Fruit fly (Drosophila melanogaster) whole organism, embryonic: ENCODE results near the gene Or67b.
A peak's percentile ranks its signal among the peaks of the same experiment; 100 is the strongest.

Experiments used
- Atf-2 ChIP-seq: fragments of 200-800 bp; sonication (Bioruptor generic); optimal IDR thresholded peaks from 2 replicates; lab custom pipeline; 2016; ENCODE audit warnings: missing biosample characterization, missing genetic modification characterization
- CG10267 ChIP-seq: fragments of 200-800 bp; sonication (Bioruptor generic); optimal IDR thresholded peaks from 2 replicates; lab custom pipeline; 2018; ENCODE audit warnings: missing biosample characterization, mild to moderate bottlenecking, missing genetic modification characterization, moderate library complexity
- CG10654 ChIP-seq: fragments of 200-800 bp; sonication (Bioruptor generic); optimal IDR thresholded peaks from 2 replicates; lab custom pipeline; 2016; ENCODE audit warnings: missing biosample characterization, missing genetic modification characterization
- CG10959 ChIP-seq: fragments of 200-800 bp; sonication (Bioruptor generic); IDR thresholded peaks from 2 replicates; pipeline ENCODE4 v1.3.6; 2022; ENCODE audit warnings: missing biosample characterization, missing genetic modification characterization
- CG11560 ChIP-seq: fragments of 200-800 bp; sonication (Bioruptor generic); IDR thresholded peaks from 3 replicates; pipeline ENCODE4 v1.3.6; 2022; ENCODE audit warnings: missing biosample characterization, missing genetic modification characterization
- CG11696 ChIP-seq: fragments of 200-800 bp; sonication (Bioruptor generic); IDR thresholded peaks from 2 replicates; pipeline ENCODE4 v1.3.6; 2022; ENCODE audit warnings: missing biosample characterization, missing genetic modification characterization
- CG12219 ChIP-seq: fragments of 200-800 bp; sonication (Bioruptor generic); optimal IDR thresholded peaks from 3 replicates; lab custom pipeline; 2018; ENCODE audit warnings: missing biosample characterization, mild to moderate bottlenecking, missing genetic modification characterization
- CG14710 ChIP-seq: fragments of 200-800 bp; sonication (Bioruptor generic); optimal IDR thresholded peaks from 3 replicates; lab custom pipeline; 2019; ENCODE audit warnings: missing biosample characterization, mild to moderate bottlenecking, missing genetic modification characterization, moderate library complexity
- CG16815 ChIP-seq: fragments of 200-800 bp; sonication (Bioruptor generic); optimal IDR thresholded peaks from 3 replicates; lab custom pipeline; 2017; ENCODE audit warnings: missing biosample characterization, mild to moderate bottlenecking, missing genetic modification characterization
- CG17186 ChIP-seq: fragments of 200-800 bp; sonication (Bioruptor generic); optimal IDR thresholded peaks from 3 replicates; lab custom pipeline; 2017; ENCODE audit warnings: missing biosample characterization, missing genetic modification reagents, missing genetic modification characterization
- CG17829 ChIP-seq: fragments of 200-800 bp; optimal IDR thresholded peaks from 2 replicates; lab custom pipeline; 2019; ENCODE audit warnings: missing biosample characterization, mild to moderate bottlenecking, missing genetic modification characterization, moderate library complexity
- CG2129 ChIP-seq: fragments of 200-800 bp; sonication (Bioruptor generic); IDR thresholded peaks from 2 replicates; pipeline ENCODE4 v1.3.6; 2022; ENCODE audit warnings: missing biosample characterization, missing genetic modification characterization; ENCODE audit not compliant: partially characterized antibody
- CG30403 ChIP-seq: fragments of 200-800 bp; sonication (Bioruptor generic); optimal IDR thresholded peaks from 3 replicates; lab custom pipeline; 2016; ENCODE audit warnings: missing biosample characterization, missing genetic modification characterization
- CG31441 ChIP-seq: fragments of 200-800 bp; sonication (Bioruptor generic); IDR thresholded peaks from 2 replicates; pipeline ENCODE4 v1.3.6; 2022; ENCODE audit warnings: missing biosample characterization, missing genetic modification characterization
- CG6765 ChIP-seq: fragments of 200-800 bp; sonication (Bioruptor generic); optimal IDR thresholded peaks from 3 replicates; lab custom pipeline; 2017; ENCODE audit warnings: missing biosample characterization, mild to moderate bottlenecking, missing genetic modification characterization
- CG6791 ChIP-seq: fragments of 200-800 bp; sonication (Bioruptor generic); IDR thresholded peaks from 3 replicates; pipeline ENCODE4 v1.3.6; 2022; ENCODE audit warnings: missing biosample characterization, missing genetic modification characterization; ENCODE audit not compliant: partially characterized antibody
- CG6854 ChIP-seq: fragments of 200-800 bp; sonication (Bioruptor generic); optimal IDR thresholded peaks from 3 replicates; lab custom pipeline; 2017; ENCODE audit warnings: missing biosample characterization, mild to moderate bottlenecking, missing genetic modification characterization
- CG8290 ChIP-seq, 3 experiments: fragments of 200-800 bp; sonication (Bioruptor generic); optimal IDR thresholded peaks; 2 replicates each; lab custom pipeline; 2016 to 2019; ENCODE audit warnings: missing biosample characterization in 3 of 3, missing genetic modification characterization in 3 of 3, mild to moderate bottlenecking in 2 of 3, moderate library complexity in 1 of 3
- CG9727 ChIP-seq: fragments of 200-800 bp; sonication (Bioruptor generic); optimal IDR thresholded peaks from 3 replicates; lab custom pipeline; 2017; ENCODE audit warnings: missing biosample characterization, mild to moderate bottlenecking, missing genetic modification characterization
- CG9876 ChIP-seq: fragments of 200-800 bp; sonication (Bioruptor generic); optimal IDR thresholded peaks from 2 replicates; lab custom pipeline; 2016; ENCODE audit warnings: missing biosample characterization, missing genetic modification characterization
- Dll ChIP-seq: fragments of 200-800 bp; sonication (Bioruptor generic); IDR thresholded peaks from 4 replicates; pipeline ENCODE4 v1.3.6; 2022; ENCODE audit warnings: missing biosample characterization, missing genetic modification characterization; ENCODE audit not compliant: partially characterized antibody
- Doc3 ChIP-seq: fragments of 200-800 bp; sonication (Bioruptor generic); IDR thresholded peaks from 3 replicates; pipeline ENCODE4 v1.3.6; 2022; ENCODE audit warnings: missing biosample characterization, missing genetic modification characterization; ENCODE audit not compliant: partially characterized antibody
- HLH3B ChIP-seq: fragments of 200-800 bp; sonication (Bioruptor generic); IDR thresholded peaks from 2 replicates; pipeline ENCODE4 v1.3.6; 2022; ENCODE audit warnings: missing biosample characterization, missing genetic modification characterization
- Jarid2 ChIP-seq: fragments of 200-800 bp; sonication (Bioruptor generic); optimal IDR thresholded peaks from 3 replicates; lab custom pipeline; 2017; ENCODE audit warnings: mild to moderate bottlenecking, missing biosample characterization, missing genetic modification reagents, missing genetic modification characterization
- Lpt ChIP-seq: fragments of >200 bp; optimal IDR thresholded peaks from 2 replicates; lab custom pipeline; 2018; ENCODE audit warnings: missing biosample characterization, missing genetic modification characterization
- Med ChIP-seq: fragments of 200-800 bp; sonication (Bioruptor generic); peaks from one replicate; lab custom pipeline; 2016; ENCODE audit warnings: missing biosample characterization, missing genetic modification characterization, mild to moderate bottlenecking, inconsistent platforms, moderate library complexity
- Myb ChIP-seq: fragments of 200-800 bp; sonication (Bioruptor generic); optimal IDR thresholded peaks from 2 replicates; lab custom pipeline; 2016; ENCODE audit warnings: missing biosample characterization, missing genetic modification characterization
- Six4 ChIP-seq: fragments of 200-800 bp; sonication (Bioruptor generic); optimal IDR thresholded peaks from 2 replicates; lab custom pipeline; 2016; ENCODE audit warnings: missing biosample characterization, missing genetic modification characterization
- Taf1 ChIP-seq: fragments of 200-800 bp; sonication (Bioruptor generic); IDR thresholded peaks from 2 replicates; pipeline ENCODE4 v1.3.6; 2022; ENCODE audit warnings: missing biosample characterization, missing genetic modification characterization
- Xbp1 ChIP-seq: fragments of 200-800 bp; sonication (Bioruptor generic); optimal IDR thresholded peaks from 3 replicates; lab custom pipeline; 2016; ENCODE audit warnings: missing biosample characterization, mild to moderate bottlenecking, missing genetic modification characterization
- chif ChIP-seq, 2 experiments: fragments of 200-800 bp; sonication (Bioruptor generic); optimal IDR thresholded peaks; 3 replicates each; lab custom pipeline; 2016; ENCODE audit warnings: missing biosample characterization in 2 of 2, missing genetic modification characterization in 2 of 2
- dmrt99B ChIP-seq: fragments of 200-800 bp; sonication (Bioruptor generic); optimal IDR thresholded peaks from 2 replicates; lab custom pipeline; 2018; ENCODE audit warnings: missing biosample characterization, mild to moderate bottlenecking, missing genetic modification characterization, moderate library complexity
- ind ChIP-seq: fragments of 200-800 bp; sonication (Bioruptor generic); optimal IDR thresholded peaks from 3 replicates; lab custom pipeline; 2016; ENCODE audit warnings: missing biosample characterization, missing genetic modification characterization
- lab ChIP-seq: fragments of 200-800 bp; sonication (Bioruptor generic); optimal IDR thresholded peaks from 3 replicates; lab custom pipeline; 2017; ENCODE audit warnings: missing biosample characterization, missing genetic modification characterization, mild to moderate bottlenecking, moderate library complexity, missing genetic modification reagents
- luna ChIP-seq: fragments of 200-800 bp; sonication (Bioruptor generic); optimal IDR thresholded peaks from 2 replicates; lab custom pipeline; 2016; ENCODE audit warnings: missing biosample characterization, missing genetic modification characterization
- maf-S ChIP-seq: fragments of 200-800 bp; sonication (Bioruptor generic); optimal IDR thresholded peaks from 2 replicates; lab custom pipeline; 2016; ENCODE audit warnings: missing biosample characterization, missing genetic modification characterization
- mam ChIP-seq: fragments of 200-800 bp; sonication (Bioruptor generic); optimal IDR thresholded peaks from 3 replicates; lab custom pipeline; 2016; ENCODE audit warnings: missing biosample characterization, missing genetic modification characterization
- odd ChIP-seq: fragments of 200-800 bp; sonication (Bioruptor generic); optimal IDR thresholded peaks from 2 replicates; lab custom pipeline; 2017; ENCODE audit warnings: missing biosample characterization, mild to moderate bottlenecking, missing genetic modification characterization
- schlank ChIP-seq: fragments of 200-800 bp; sonication (Bioruptor generic); optimal IDR thresholded peaks from 2 replicates; lab custom pipeline; 2018; ENCODE audit warnings: missing biosample characterization, mild to moderate bottlenecking, missing genetic modification characterization
- sens ChIP-seq: fragments of 200-800 bp; sonication (Bioruptor generic); peaks from one replicate; lab custom pipeline; 2016; ENCODE audit warnings: missing biosample characterization, missing genetic modification characterization
- sima ChIP-seq: fragments of 200-800 bp; sonication (Bioruptor generic); optimal IDR thresholded peaks from 2 replicates; lab custom pipeline; 2016; ENCODE audit warnings: missing biosample characterization, missing genetic modification characterization
- slou ChIP-seq: fragments of 200-800 bp; sonication (Bioruptor generic); optimal IDR thresholded peaks from 3 replicates; lab custom pipeline; 2016; ENCODE audit warnings: missing biosample characterization, missing genetic modification characterization
- stc ChIP-seq: fragments of 200-800 bp; sonication (Bioruptor generic); IDR thresholded peaks from 2 replicates; pipeline ENCODE4 v1.3.6; 2022; ENCODE audit warnings: missing biosample characterization, missing genetic modification characterization
- stwl ChIP-seq: fragments of 200-800 bp; sonication (Bioruptor generic); optimal IDR thresholded peaks from 3 replicates; lab custom pipeline; 2018; ENCODE audit warnings: missing biosample characterization, mild to moderate bottlenecking, missing genetic modification characterization, moderate library complexity
- trh ChIP-seq: fragments of 200-800 bp; sonication (Bioruptor generic); optimal IDR thresholded peaks from 2 replicates; lab custom pipeline; 2016; ENCODE audit warnings: missing biosample characterization, missing genetic modification characterization
- z ChIP-seq: fragments of 200-800 bp; sonication (Bioruptor generic); IDR thresholded peaks from 3 replicates; pipeline ENCODE4 v1.3.6; 2022; ENCODE audit warnings: missing biosample characterization, missing genetic modification characterization

Or67b gene

dm6 chr3L:9614589-9615442 lies 14.2 kb downstream of the Or67b start, which contains the start of gene LanB2 (continued):
- peak; percentile 11 for TF ChIP-seq CG14710 (tag; lab: Kevin White, UChicago)

dm6 chr3L:9613960-9614588 lies 14.9 kb downstream of the Or67b start:
- TF ChIP-seq Doc3 = no peak
- peak; percentile 98 for TF ChIP-seq CG10267
- TF ChIP-seq CG31441 (GFP tag; lab: Robert Waterston, UW) = 0 out of 2 replicates have a peak, but pooled peaks have one; percentile 35
- TF ChIP-seq CG17829 (tag; lab: Kevin White, UChicago) = no peak
- no peak for TF ChIP-seq odd (GFP tag; lab: Kevin White, UChicago)
- no peak for TF ChIP-seq Dll
- TF ChIP-seq CG17186 (GFP tag; lab: Kevin White, UChicago) = no peak
- TF ChIP-seq CG6765 = no peak
- TF ChIP-seq CG11560 = no peak; the same call in 2 of the 3 replicates
- peak; percentile 14 for TF ChIP-seq Jarid2 (GFP tag; lab: Kevin White, UChicago)
- peak; percentile 31; the same call in 1 of the 2 replicates for TF ChIP-seq HLH3B
- TF ChIP-seq dmrt99B (tag; lab: Kevin White, UChicago) = peak; percentile 3
- TF ChIP-seq Xbp1 = peak; percentile 16
- peak; percentile 20 for TF ChIP-seq slou (GFP tag; lab: Kevin White, UChicago)
- TF ChIP-seq mam = peak; percentile 49
- TF ChIP-seq stc (GFP tag; lab: Robert Waterston, UW) = no peak
- no peak for TF ChIP-seq chif (GFP tag; optimal IDR thresholded peaks at IDR 0.05; lab: Kevin White, UChicago)
- TF ChIP-seq schlank (tag; lab: Kevin White, UChicago) = no peak
- no peak for TF ChIP-seq Six4 (GFP tag; lab: Kevin White, UChicago)
- no peak for TF ChIP-seq sima (GFP tag; lab: Kevin White, UChicago)
- TF ChIP-seq Taf1 = no peak
- TF ChIP-seq CG6854 (GFP tag; lab: Kevin White, UChicago) = no peak
- no peak for TF ChIP-seq trh
- peak; percentile 35 for TF ChIP-seq maf-S (GFP tag; lab: Kevin White, UChicago)
- no peak for TF ChIP-seq CG10959 (GFP tag; lab: Robert Waterston, UW)
- no peak for TF ChIP-seq luna (GFP tag; lab: Kevin White, UChicago)
- peak; percentile 63 for TF ChIP-seq Myb
- peak; percentile 76 for TF ChIP-seq Med (GFP tag; lab: Kevin White, UChicago)
- no peak for TF ChIP-seq lab (GFP tag; lab: Kevin White, UChicago)
- peak; percentile 53 for TF ChIP-seq CG30403
- no peak for TF ChIP-seq CG11696 (GFP tag; lab: Robert Waterston, UW)
- no peak for TF ChIP-seq Lpt
- no peak for TF ChIP-seq z (GFP tag; lab: Robert Waterston, UW)
- peak; percentile 58 for TF ChIP-seq sens
- no peak for TF ChIP-seq CG16815
- TF ChIP-seq CG6791 (GFP tag; lab: Robert Waterston, UW) = no peak; the same call in 2 of the 3 replicates
- TF ChIP-seq ind (GFP tag; lab: Kevin White, UChicago) = peak; percentile 59
- peak; percentile 91 for TF ChIP-seq stwl (tag; lab: Kevin White, UChicago)
- TF ChIP-seq CG9876 (GFP tag; lab: Kevin White, UChicago) = no peak
- TF ChIP-seq CG2129 = no peak
- TF ChIP-seq CG12219 (GFP tag; lab: Kevin White, UChicago) = no peak
- no peak for TF ChIP-seq CG8290 (GFP tag; optimal IDR thresholded peaks at IDR 0.05; lab: Kevin White, UChicago)
- TF ChIP-seq CG8290 (tag; optimal IDR thresholded peaks at IDR 0.05; lab: Kevin White, UChicago) = no peak
- no peak for TF ChIP-seq Atf-2 (GFP tag; lab: Kevin White, UChicago)
- no peak for TF ChIP-seq CG10654 (GFP tag; lab: Kevin White, UChicago)
- TF ChIP-seq CG9727 (GFP tag; lab: Kevin White, UChicago) = no peak
